Worm (Caenorhabditis elegans): ENCODE measurements around the gene F19H6.5.
A peak's percentile ranks its signal among the peaks of the same experiment; 100 is the strongest.

Gene F19H6.5

ce11 chrX:12350207-12350606, 14.5 kb downstream of the F19H6.5 start, which contains the start of gene F42F12.3 (continued):
- TF ChIP-seq lim-7 (GFP tag; IDR thresholded peaks at IDR 0.05) (no peak), duxl-1 (tag; optimal IDR thresholded peaks at IDR 0.05; ENCODE audit: poor library complexity) (no peak)

- TF ChIP-seq unc-62 (GFP tag; optimal IDR thresholded peaks at IDR 0.05 in 1 of 2) (peak in 1 of 2 experiments; percentile 74), unc-62 (tag; optimal IDR thresholded peaks at IDR 0.05) (no peak), T26A8.4 (GFP tag; IDR thresholded peaks at IDR 0.05) (no peak)
Measured at ce11 chrX:12348329-12348728, 16.4 kb downstream of the F19H6.5 start, which contains the start of gene F42F12.14. Gene F42F12.14, plus strand, starts transcription at chrX:12348629.

- TF ChIP-seq T26A8.4 (GFP tag; IDR thresholded peaks at IDR 0.05) (peak; percentile 50), ZK337.2 (GFP tag; IDR thresholded peaks at IDR 0.05) (0 out of 2 replicates have a peak, but pooled peaks have one; percentile 51), nhr-6 (tag; optimal IDR thresholded peaks at IDR 0.05) (peak; percentile 32), aha-1 (tag) (peak; percentile 92), tra-1 (GFP tag; IDR thresholded peaks at IDR 0.05) (peak; percentile 63; the same call in 1 of the 2 replicates), hlh-11 (tag; optimal IDR thresholded peaks at IDR 0.05) (peak; percentile 51), zag-1 (tag; optimal IDR thresholded peaks at IDR 0.05) (no peak), Y75B8A.6 (GFP tag; IDR thresholded peaks at IDR 0.05) (0 out of 2 replicates have a peak, but pooled peaks have one; percentile 50), snpc-1.2 (GFP tag; IDR thresholded peaks at IDR 0.05) (peak; percentile 89), pha-4 (GFP tag; IDR thresholded peaks at IDR 0.05) (peak; percentile 69; the same call in 1 of the 2 replicates), pha-4 (tag; optimal IDR thresholded peaks at IDR 0.05) (no peak), ceh-20 (GFP tag; IDR thresholded peaks at IDR 0.05) (peak; percentile 42; the same call in 1 of the 2 replicates), skn-1 (tag; optimal IDR thresholded peaks at IDR 0.05) (no peak), ceh-28 (tag; optimal IDR thresholded peaks at IDR 0.05) (no peak), duxl-1 (tag; optimal IDR thresholded peaks at IDR 0.05; ENCODE audit: poor library complexity) (peak; percentile 53), nhr-77 (tag; optimal IDR thresholded peaks at IDR 0.05) (no peak), lim-7 (GFP tag; IDR thresholded peaks at IDR 0.05) (peak; percentile 85), R02D3.7 (tag; optimal IDR thresholded peaks at IDR 0.05) (no peak), mes-2 (tag; optimal IDR thresholded peaks at IDR 0.05; ENCODE audit: poor library complexity, severe bottlenecking) (peak; percentile 77), vab-7 (GFP tag; IDR thresholded peaks at IDR 0.05) (peak; percentile 88), ces-1 (GFP tag; optimal IDR thresholded peaks at IDR 0.05) (no peak), madf-9 (GFP tag; conservative IDR thresholded peaks at IDR 0.05) (peak; percentile 85), spr-1 (tag; optimal IDR thresholded peaks at IDR 0.05) (peak; percentile 10), rbr-2 (tag; optimal IDR thresholded peaks at IDR 0.05) (peak; percentile 28), ztf-7 (tag; optimal IDR thresholded peaks at IDR 0.05) (peak; percentile 28), ctbp-1 (GFP tag; IDR thresholded peaks at IDR 0.05) (peak; percentile 52; the same call in 1 of the 2 replicates), dmd-8 (GFP tag; IDR thresholded peaks at IDR 0.05) (peak; percentile 80), pqm-1 (tag; optimal IDR thresholded peaks at IDR 0.05) (no peak), Y48G9A.11 (GFP tag; IDR thresholded peaks at IDR 0.05) (peak; percentile 67), php-3 (GFP tag; IDR thresholded peaks at IDR 0.05) (no peak; the same call in 1 of the 2 replicates), daf-16 (GFP tag; optimal IDR thresholded peaks at IDR 0.05) (peak; percentile 22 to 59), daf-16 (tag; optimal IDR thresholded peaks at IDR 0.05) (peak; percentile 67), nhr-28 (tag; optimal IDR thresholded peaks at IDR 0.05) (peak; percentile 56), spr-3 (GFP tag; optimal IDR thresholded peaks at IDR 0.05) (peak; percentile 35), ceh-44 (GFP tag; IDR thresholded peaks at IDR 0.05) (peak; percentile 81), F26F4.8 (GFP tag; conservative IDR thresholded peaks at IDR 0.05) (peak; percentile 67; the same call in 1 of the 2 replicates), zfp-3 (GFP tag; conservative IDR thresholded peaks at IDR 0.05) (0 out of 2 replicates have a peak, but pooled peaks have one; percentile 53), saeg-2 (GFP tag; IDR thresholded peaks at IDR 0.05) (peak; percentile 62; the same call in 1 of the 2 replicates), egl-43 (GFP tag; IDR thresholded peaks at IDR 0.05) (no peak; the same call in none of the 2 replicates), hlh-30 (tag; optimal IDR thresholded peaks at IDR 0.05; ENCODE audit: insufficient read depth) (peak; percentile 27), hmg-1.1 (GFP tag; IDR thresholded peaks at IDR 0.05) (peak; percentile 78), unc-130 (GFP tag; optimal IDR thresholded peaks at IDR 0.05) (peak; percentile 31), arid-1 (GFP tag; conservative IDR thresholded peaks at IDR 0.05) (peak; percentile 52; the same call in 1 of the 2 replicates), dmd-6 (GFP tag; IDR thresholded peaks at IDR 0.05) (peak; percentile 54)
Measured at ce11 chrX:12347822-12348221, 16.9 kb downstream of the F19H6.5 start.
